Fruit fly (Drosophila melanogaster) whole organism: ENCODE data around the gene CG9288.

Source experiments
- EcR ChIP-seq, 2 experiments: fragments of >200 bp; optimal IDR thresholded peaks; 2 replicates each; lab custom pipeline; 2017; ENCODE audit warnings: missing biosample characterization in 2 of 2, missing genetic modification characterization in 2 of 2, missing genetic modification reagents in 2 of 2
- psq ChIP-seq: fragments of >200 bp; optimal IDR thresholded peaks from 2 replicates; lab custom pipeline; 2017

DNA sequence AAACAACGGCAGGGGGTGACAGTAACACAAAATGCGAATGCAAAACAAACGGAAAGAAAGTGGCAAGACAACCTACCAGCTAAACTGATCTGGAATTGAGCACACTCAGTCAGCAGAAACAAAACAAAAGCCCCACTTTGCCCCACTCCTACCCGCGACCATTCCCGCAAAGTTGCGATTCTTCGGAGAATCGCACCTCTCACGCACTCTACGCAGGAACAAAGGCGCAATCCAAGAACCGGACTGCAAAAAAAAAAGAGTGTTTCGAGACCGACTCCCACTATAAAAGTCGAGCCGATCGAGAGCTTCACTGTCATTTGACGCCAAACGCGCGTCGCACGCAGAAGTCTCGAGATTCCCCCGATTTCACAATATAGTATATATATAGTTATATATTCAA, 12.2 kb upstream of the CG9288 start, which contains the start of gene Cht5:
- no peak for TF ChIP-seq psq
- TF ChIP-seq EcR (GFP tag; optimal IDR thresholded peaks at IDR 0.05; lab: Kevin White, UChicago): no peak
